Fruit fly (Drosophila melanogaster) whole organism, wandering third instar larva: ENCODE data around the gene 5PtaseI.

Source experiments
- Abd-B ChIP-seq: fragments of >200 bp; optimal IDR thresholded peaks from 2 replicates; lab custom pipeline; 2017; ENCODE audit warnings: missing biosample characterization, missing genetic modification characterization
- CG32264 ChIP-seq: fragments of 200-800 bp; sonication (Bioruptor generic); optimal IDR thresholded peaks from 2 replicates; lab custom pipeline; 2016; ENCODE audit warnings: missing biosample characterization, missing genetic modification characterization
- CrebA ChIP-seq: fragments of 200-800 bp; sonication (Bioruptor generic); optimal IDR thresholded peaks from 2 replicates; lab custom pipeline; 2016; ENCODE audit warnings: missing biosample characterization, mild to moderate bottlenecking, missing genetic modification characterization, borderline replicate concordance
- Dfd ChIP-seq: fragments of >200 bp; optimal IDR thresholded peaks from 2 replicates; lab custom pipeline; 2017; ENCODE audit warnings: missing biosample characterization, missing genetic modification characterization
- Dif ChIP-seq: fragments of 200-275, 200-300 bp; sonication (Bioruptor generic); optimal IDR thresholded peaks from 2 replicates; lab custom pipeline; 2018; ENCODE audit warnings: missing biosample characterization, missing genetic modification characterization; ENCODE audit not compliant: partially characterized antibody
- GATAd ChIP-seq: sonication (Bioruptor generic); optimal IDR thresholded peaks from 2 replicates; lab custom pipeline; 2016; ENCODE audit warnings: missing biosample characterization, missing genetic modification characterization
- HLH106 ChIP-seq: fragments of 200-800 bp; optimal IDR thresholded peaks from 3 replicates; lab custom pipeline; 2019; ENCODE audit warnings: missing biosample characterization, mild to moderate bottlenecking, missing genetic modification characterization, moderate library complexity
- Hnf4 ChIP-seq: fragments of 200-800 bp; sonication (Bioruptor generic); optimal IDR thresholded peaks from 2 replicates; lab custom pipeline; 2016; ENCODE audit warnings: missing biosample characterization, mild to moderate bottlenecking, missing genetic modification characterization
- Hr78 ChIP-seq: fragments of >200 bp; optimal IDR thresholded peaks from 2 replicates; lab custom pipeline; 2017; ENCODE audit warnings: missing biosample characterization, missing genetic modification characterization
- Hr83 ChIP-seq: fragments of 200-300 bp; sonication (Bioruptor generic); optimal IDR thresholded peaks from 2 replicates; lab custom pipeline; 2016; ENCODE audit warnings: missing biosample characterization, mild to moderate bottlenecking, missing genetic modification characterization, moderate library complexity; ENCODE audit not compliant: poor library complexity, severe bottlenecking
- Jra ChIP-seq: sonication (Bioruptor generic); optimal IDR thresholded peaks from 2 replicates; lab custom pipeline; 2016; ENCODE audit warnings: missing biosample characterization, missing genetic modification characterization
- Mio ChIP-seq: sonication (Bioruptor generic); optimal IDR thresholded peaks from 2 replicates; lab custom pipeline; 2016; ENCODE audit warnings: missing biosample characterization, missing genetic modification characterization
- Myc ChIP-seq: fragments of >200 bp; optimal IDR thresholded peaks from 2 replicates; lab custom pipeline; 2017
- OdsH ChIP-seq: fragments of 200-800 bp; sonication (Bioruptor generic); optimal IDR thresholded peaks from 2 replicates; lab custom pipeline; 2016; ENCODE audit warnings: missing biosample characterization, mild to moderate bottlenecking, missing genetic modification characterization
- Rel ChIP-seq, 2 experiments: fragments of 200-800 bp; sonication (Bioruptor generic) in 1 of 2; optimal IDR thresholded peaks; 2 replicates in 1 of 2; 3 replicates in 1 of 2; lab custom pipeline; 2016 to 2019; ENCODE audit warnings: mild to moderate bottlenecking in 2 of 2, missing biosample characterization in 2 of 2, missing genetic modification characterization in 2 of 2, moderate library complexity in 1 of 2
- Vsx2 ChIP-seq: fragments of 200-300, 225-300 bp; sonication (Bioruptor generic); optimal IDR thresholded peaks from 2 replicates; lab custom pipeline; 2018; ENCODE audit warnings: missing biosample characterization, missing genetic modification characterization; ENCODE audit not compliant: partially characterized antibody
- br ChIP-seq: fragments of 200-800 bp; sonication (Bioruptor generic); optimal IDR thresholded peaks from 2 replicates; lab custom pipeline; 2016; ENCODE audit warnings: missing biosample characterization, missing genetic modification characterization
- brk ChIP-seq: fragments of 200-800 bp; sonication (Bioruptor generic); optimal IDR thresholded peaks from 2 replicates; lab custom pipeline; 2016; ENCODE audit warnings: missing biosample characterization, mild to moderate bottlenecking, missing genetic modification characterization
- dl ChIP-seq, 2 experiments: fragments of 175-275, 200-275 bp in 1 of 2; fragments of 200-275 bp in 1 of 2; sonication (Bioruptor generic); optimal IDR thresholded peaks; lab custom pipeline; 2018; ENCODE audit warnings: mild to moderate bottlenecking in 2 of 2, missing biosample characterization in 2 of 2, missing genetic modification characterization in 2 of 2, moderate library complexity in 2 of 2; ENCODE audit not compliant: partially characterized antibody in 2 of 2, insufficient read depth in 1 of 2
- dmrt93B ChIP-seq: fragments of 200-800 bp; sonication (Bioruptor generic); optimal IDR thresholded peaks from 2 replicates; lab custom pipeline; 2018; ENCODE audit warnings: missing biosample characterization, mild to moderate bottlenecking, missing genetic modification characterization
- dsf ChIP-seq: sonication (Bioruptor generic); optimal IDR thresholded peaks from 2 replicates; lab custom pipeline; 2016; ENCODE audit warnings: missing biosample characterization, missing genetic modification characterization, borderline replicate concordance
- ey ChIP-seq: fragments of 200-800 bp; sonication (Bioruptor generic); optimal IDR thresholded peaks from 2 replicates; lab custom pipeline; 2016; ENCODE audit warnings: missing biosample characterization, missing genetic modification characterization
- foxo ChIP-seq, 2 experiments: fragments of 200-800 bp; sonication (Bioruptor generic); optimal IDR thresholded peaks; 2 replicates in 1 of 2; 3 replicates in 1 of 2; lab custom pipeline; 2016 to 2017; ENCODE audit warnings: missing biosample characterization in 2 of 2, missing genetic modification characterization in 2 of 2
- fru ChIP-seq: fragments of 200-800 bp; sonication (Bioruptor generic); optimal IDR thresholded peaks from 3 replicates; lab custom pipeline; 2016; ENCODE audit warnings: missing biosample characterization, mild to moderate bottlenecking, missing genetic modification characterization
- jim ChIP-seq: fragments of 175-275, 200-325 bp; sonication (Bioruptor generic); optimal IDR thresholded peaks from 2 replicates; lab custom pipeline; 2016; ENCODE audit warnings: missing biosample characterization, mild to moderate bottlenecking, missing genetic modification characterization
- lola ChIP-seq: fragments of >200 bp; optimal IDR thresholded peaks from 2 replicates; lab custom pipeline; 2017; ENCODE audit warnings: missing biosample characterization, missing genetic modification characterization
- pan ChIP-seq: fragments of >200 bp; optimal IDR thresholded peaks from 2 replicates; lab custom pipeline; 2017
- psq ChIP-seq: fragments of 200-800 bp; sonication (Bioruptor generic); optimal IDR thresholded peaks from 3 replicates; lab custom pipeline; 2017; ENCODE audit warnings: missing biosample characterization, mild to moderate bottlenecking, missing genetic modification characterization, moderate library complexity
- rgr ChIP-seq: fragments of 200-800 bp; sonication (Bioruptor generic); optimal IDR thresholded peaks from 3 replicates; lab custom pipeline; 2016; ENCODE audit warnings: missing biosample characterization, mild to moderate bottlenecking, missing genetic modification characterization
- sage ChIP-seq: fragments of 200-800 bp; sonication (Bioruptor generic); optimal IDR thresholded peaks from 2 replicates; lab custom pipeline; 2016; ENCODE audit warnings: missing biosample characterization, mild to moderate bottlenecking, missing genetic modification characterization
- sv ChIP-seq: fragments of 200-800 bp; sonication (Bioruptor generic); optimal IDR thresholded peaks from 3 replicates; lab custom pipeline; 2016; ENCODE audit warnings: missing biosample characterization, missing genetic modification characterization
- tai ChIP-seq: sonication (Bioruptor generic); optimal IDR thresholded peaks from 2 replicates; lab custom pipeline; 2016; ENCODE audit warnings: missing biosample characterization, missing genetic modification characterization
- woc ChIP-seq: sonication (Bioruptor generic); optimal IDR thresholded peaks from 2 replicates; lab custom pipeline; 2016; ENCODE audit warnings: missing biosample characterization, mild to moderate bottlenecking, missing genetic modification characterization

The 5PtaseI gene

DNA sequence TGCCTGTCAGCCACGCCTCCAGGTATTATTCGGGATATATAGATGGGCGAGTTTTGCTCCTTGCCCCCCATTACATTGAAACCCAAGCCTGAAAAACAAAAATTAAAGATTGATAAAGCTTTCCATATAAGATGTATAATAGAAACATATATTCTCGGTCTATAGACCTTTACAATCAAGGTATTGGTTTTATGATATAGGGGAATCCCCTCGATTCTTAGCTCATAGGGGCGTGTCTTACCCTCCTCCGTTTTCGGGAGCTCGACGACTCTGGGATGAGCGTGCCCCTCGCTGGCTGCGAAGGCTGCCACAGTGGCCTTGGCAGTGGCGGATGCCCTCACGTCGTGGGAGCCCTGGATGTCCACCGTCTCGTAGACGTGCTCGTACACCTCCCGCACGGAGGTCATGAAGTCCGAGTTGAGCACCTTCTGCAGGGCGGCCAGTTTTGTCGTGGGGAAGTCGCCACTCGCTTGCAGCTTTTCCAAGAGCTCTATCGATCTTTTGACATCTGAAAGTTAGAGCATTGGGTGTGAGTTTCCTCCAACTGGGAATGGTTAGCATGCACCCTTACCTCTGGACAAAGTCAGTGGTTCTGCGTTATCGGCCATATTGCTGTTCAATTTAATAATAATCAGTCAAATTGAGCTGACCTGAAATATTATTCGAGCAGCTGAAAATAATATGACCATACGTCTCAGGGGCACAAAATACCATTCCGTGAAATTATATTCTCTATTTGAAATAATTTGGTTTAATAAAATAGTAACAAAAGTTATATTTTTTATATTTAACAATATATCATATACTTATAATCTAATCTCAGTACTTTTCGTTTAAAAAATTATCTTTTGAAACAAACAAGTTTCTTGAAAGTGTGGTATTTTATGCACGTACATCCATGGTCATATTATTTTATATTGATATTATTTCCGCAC lies 20.2 kb upstream of the 5PtaseI start, which contains the start of the genes veli and PQBP1:
TSS of gene veli (minus strand) at position 685 of the 935 bp plus-strand sequence.
TSS of gene PQBP1 (plus strand) at position 885 of the 935 bp plus-strand sequence.
- TF ChIP-seq Rel (GFP tag; optimal IDR thresholded peaks at IDR 0.05; lab: Kevin White, UChicago), result no peak
- peak; percentile 95 for TF ChIP-seq Rel (tag; optimal IDR thresholded peaks at IDR 0.05; lab: Kevin White, UChicago)
- no peak for TF ChIP-seq pan (lab: Kevin White, UChicago)
- TF ChIP-seq woc (GFP tag; lab: Kevin White, UChicago), result no peak
- TF ChIP-seq Dif, result no peak

DNA sequence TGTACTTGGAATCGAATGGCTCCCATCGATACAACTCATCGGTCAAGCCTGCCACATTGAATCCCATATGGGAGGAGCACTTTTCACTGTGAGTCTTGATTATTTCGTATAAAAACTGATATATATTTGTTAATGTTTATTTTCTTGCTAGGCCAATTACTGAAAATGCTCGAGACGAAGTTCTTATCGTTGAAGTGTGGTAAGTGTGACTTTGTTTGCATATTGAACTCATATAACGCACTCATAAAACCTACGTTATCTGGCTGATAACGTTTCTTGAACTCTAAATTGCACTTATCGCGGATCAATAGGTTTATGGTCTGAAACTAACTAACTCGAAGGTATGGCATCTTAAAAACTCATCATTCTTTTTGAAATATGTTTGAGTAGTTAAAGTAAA lies 15.5 kb upstream of the 5PtaseI start:
- TF ChIP-seq br (no peak), sage (no peak), Jra (no peak), Hr78 (GFP tag; lab: Kevin White, UChicago) (no peak), Vsx2 (GFP tag; lab: Kevin White, UChicago) (no peak), woc (GFP tag; lab: Kevin White, UChicago) (no peak), jim (GFP tag; lab: Kevin White, UChicago) (no peak), GATAd (GFP tag; lab: Kevin White, UChicago) (no peak), pan (lab: Kevin White, UChicago) (no peak), Abd-B (GFP tag; lab: Kevin White, UChicago) (no peak), HLH106 (tag; lab: Kevin White, UChicago) (no peak), CG32264 (GFP tag; lab: Kevin White, UChicago) (no peak), Dfd (GFP tag; lab: Kevin White, UChicago) (no peak), dmrt93B (GFP tag; lab: Kevin White, UChicago) (no peak)

- TF ChIP-seq br, result no peak
- no peak for TF ChIP-seq Rel (GFP tag; optimal IDR thresholded peaks at IDR 0.05; lab: Kevin White, UChicago)
- TF ChIP-seq Rel (tag; optimal IDR thresholded peaks at IDR 0.05; lab: Kevin White, UChicago), result peak; percentile 72
Observed at dm6 chr3R:25056488-25057157, 11.7 kb upstream of the 5PtaseI start.

DNA sequence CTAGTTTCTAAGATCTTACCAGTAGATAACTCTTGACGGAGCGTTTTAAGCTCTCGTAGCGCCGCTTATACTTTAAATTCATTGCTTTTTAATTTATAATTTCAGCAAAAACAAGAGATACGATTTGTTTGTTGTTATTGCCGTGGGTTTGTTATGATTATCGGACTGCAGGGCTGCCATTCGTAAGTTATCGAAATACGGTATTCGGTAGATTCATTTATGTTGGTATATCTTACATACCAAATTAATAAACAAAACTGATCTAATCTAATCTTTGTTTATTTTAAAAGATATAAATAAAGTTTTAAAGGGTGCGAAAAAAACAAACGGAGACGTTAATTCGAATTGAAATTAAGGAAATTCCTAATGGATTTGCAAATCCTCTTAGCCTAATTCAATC lies 11.1 kb upstream of the 5PtaseI start, which contains the start of the genes CG31111 and stac:
TSS of gene CG31111 (minus strand) at position 162 of the 400 bp plus-strand sequence.
TSS of gene stac (plus strand) at position 271 of the 400 bp plus-strand sequence.
- TF ChIP-seq psq (GFP tag; lab: Kevin White, UChicago) (no peak), Rel (GFP tag; optimal IDR thresholded peaks at IDR 0.05; lab: Kevin White, UChicago) (no peak), Rel (tag; optimal IDR thresholded peaks at IDR 0.05; lab: Kevin White, UChicago) (peak; percentile 22), CrebA (GFP tag; lab: Kevin White, UChicago) (no peak), Myc (no peak), dl (GFP tag; optimal IDR thresholded peaks at IDR 0.05; lab: Kevin White, UChicago; ENCODE audit: insufficient read depth in 1 of 2, partially characterized antibody in 2 of 2) (no peak), sage (peak; percentile 52)

dm6 chr3R:25054451-25055188 lies 9.7 kb upstream of the 5PtaseI start, which contains the start of gene CG31109:
Gene CG31109 (minus strand): TSS chr3R:25054653.
- TF ChIP-seq woc (GFP tag; lab: Kevin White, UChicago) (peak; percentile 7), Mio (GFP tag; lab: Kevin White, UChicago) (no peak), Dfd (GFP tag; lab: Kevin White, UChicago) (no peak), Vsx2 (GFP tag; lab: Kevin White, UChicago) (no peak), Hr78 (GFP tag; lab: Kevin White, UChicago) (no peak), rgr (GFP tag; lab: Kevin White, UChicago) (peak; percentile 55), foxo (GFP tag; optimal IDR thresholded peaks at IDR 0.05; lab: Kevin White, UChicago) (peak in 1 of 2 experiments; percentile 39), GATAd (GFP tag; lab: Kevin White, UChicago) (no peak), CrebA (GFP tag; lab: Kevin White, UChicago) (no peak), br (no peak), sage (no peak), Abd-B (GFP tag; lab: Kevin White, UChicago) (no peak), ey (GFP tag; lab: Kevin White, UChicago) (no peak), sv (GFP tag; lab: Kevin White, UChicago) (no peak), OdsH (GFP tag; lab: Kevin White, UChicago) (no peak), lola (GFP tag; lab: Kevin White, UChicago) (no peak), jim (GFP tag; lab: Kevin White, UChicago) (no peak), brk (GFP tag; lab: Kevin White, UChicago) (peak; percentile 27), tai (peak; percentile 4), dsf (GFP tag; lab: Kevin White, UChicago) (no peak), CG32264 (GFP tag; lab: Kevin White, UChicago) (no peak), Hnf4 (GFP tag; lab: Kevin White, UChicago) (peak; percentile 46), Jra (no peak), pan (lab: Kevin White, UChicago) (no peak), Hr83 (GFP tag; lab: Kevin White, UChicago) (peak; percentile 41), Rel (GFP tag; optimal IDR thresholded peaks at IDR 0.05; lab: Kevin White, UChicago) (no peak), Rel (tag; optimal IDR thresholded peaks at IDR 0.05; lab: Kevin White, UChicago) (peak; percentile 2), HLH106 (tag; lab: Kevin White, UChicago) (peak; percentile 31), fru (GFP tag; lab: Kevin White, UChicago) (no peak)
